Worm (Caenorhabditis elegans) whole organism, young adult: ENCODE measurements around the gene helq-1.

ENCODE experiments used
- B0035.1 ChIP-seq: sonication (generic microtip); optimal IDR thresholded peaks from 2 replicates; lab custom pipeline; 2016; ENCODE audit warnings: missing genetic modification characterization, mild to moderate bottlenecking, missing compliant biosample characterization, missing genotype, missing genetic modification reagents
- C17E4.6 ChIP-seq: fragments of 200-800 bp; sonication (Bioruptor generic); IDR thresholded peaks from 2 replicates; pipeline ENCODE4 v1.3.6; 2022; ENCODE audit warnings: missing genetic modification reagents, missing genetic modification characterization, missing compliant biosample characterization
- D2030.7 ChIP-seq: fragments of 200-800 bp; sonication (Bioruptor generic); IDR thresholded peaks from 2 replicates; pipeline ENCODE4 v1.3.6; 2022; ENCODE audit warnings: missing genetic modification reagents, missing genetic modification characterization, missing compliant biosample characterization
- F23B12.7 ChIP-seq: sonication (generic microtip); optimal IDR thresholded peaks from 2 replicates; lab custom pipeline; 2017; ENCODE audit warnings: missing genetic modification characterization, mild to moderate bottlenecking, missing compliant biosample characterization, antibody characterized with exemption, moderate library complexity; ENCODE audit not compliant: insufficient read depth
- F49E8.2 ChIP-seq: sonication (generic microtip); optimal IDR thresholded peaks from 3 replicates; lab custom pipeline; 2017; ENCODE audit warnings: missing genetic modification characterization, mild to moderate bottlenecking, missing compliant biosample characterization, antibody characterized with exemption, moderate library complexity; ENCODE audit not compliant: insufficient read depth
- F52B5.7 ChIP-seq: sonication (generic microtip); optimal IDR thresholded peaks from 2 replicates; lab custom pipeline; 2016; ENCODE audit warnings: mild to moderate bottlenecking, missing genetic modification characterization, missing compliant biosample characterization
- T07F8.4 ChIP-seq: sonication (generic microtip); optimal IDR thresholded peaks from 2 replicates; lab custom pipeline; 2016; ENCODE audit warnings: mild to moderate bottlenecking, missing genetic modification characterization, moderate library complexity, missing compliant biosample characterization
- T26A5.8 ChIP-seq: sonication (generic microtip); optimal IDR thresholded peaks from 2 replicates; lab custom pipeline; 2016; ENCODE audit warnings: missing genetic modification characterization, missing compliant biosample characterization
- Y56A3A.18 ChIP-seq: fragments of 200-800 bp; sonication (Bioruptor generic); IDR thresholded peaks from 2 replicates; pipeline ENCODE4 v1.3.6; 2022; ENCODE audit warnings: missing genetic modification reagents, missing genetic modification characterization, missing compliant biosample characterization
- akir-1 ChIP-seq: fragments of 200-800 bp; sonication (Bioruptor generic); optimal IDR thresholded peaks from 2 replicates; lab custom pipeline; 2018; ENCODE audit warnings: mild to moderate bottlenecking, missing genetic modification characterization, moderate library complexity, missing compliant biosample characterization
- atf-7 ChIP-seq: sonication (generic microtip); optimal IDR thresholded peaks from 2 replicates; lab custom pipeline; 2017; ENCODE audit warnings: mild to moderate bottlenecking, missing genetic modification characterization, missing compliant biosample characterization
- cebp-2 ChIP-seq: fragments of 200-800 bp; sonication (Bioruptor generic); IDR thresholded peaks from 2 replicates; pipeline ENCODE4 v1.3.6; 2022; ENCODE audit warnings: missing genetic modification characterization, missing compliant biosample characterization
- die-1 ChIP-seq: sonication (generic microtip); optimal IDR thresholded peaks from 2 replicates; lab custom pipeline; 2016; ENCODE audit warnings: missing genotype, mild to moderate bottlenecking, missing genetic modification characterization, missing compliant biosample characterization
- dpff-1 ChIP-seq: sonication (generic microtip); optimal IDR thresholded peaks from 2 replicates; lab custom pipeline; 2017; ENCODE audit warnings: mild to moderate bottlenecking, missing genetic modification characterization, missing compliant biosample characterization
- hlh-26 ChIP-seq: fragments of 200-800 bp; sonication (Bioruptor generic); conservative IDR thresholded peaks from 2 replicates; pipeline ENCODE4 v1.3.6; 2022; ENCODE audit warnings: missing genetic modification reagents, missing genetic modification characterization, missing compliant biosample characterization
- hmg-20 ChIP-seq: fragments of 200-800 bp; sonication (Bioruptor generic); IDR thresholded peaks from 2 replicates; pipeline ENCODE4 v1.3.6; 2022; ENCODE audit warnings: missing genetic modification reagents, missing genetic modification characterization, missing compliant biosample characterization
- hrde-1 ChIP-seq: sonication (generic microtip); optimal IDR thresholded peaks from 2 replicates; lab custom pipeline; 2016; ENCODE audit warnings: missing genetic modification characterization, mild to moderate bottlenecking, missing compliant biosample characterization, moderate library complexity, missing genotype, missing genetic modification reagents, borderline replicate concordance
- hsf-1 ChIP-seq: fragments of 200-800 bp; sonication (Bioruptor generic); IDR thresholded peaks from 2 replicates; pipeline ENCODE4 v1.3.6; 2022; ENCODE audit warnings: missing genetic modification reagents, missing genetic modification characterization, missing compliant biosample characterization
- let-526 ChIP-seq: fragments of 200-800 bp; sonication (Bioruptor generic); IDR thresholded peaks from 2 replicates; pipeline ENCODE4 v1.3.6; 2022; ENCODE audit warnings: missing genetic modification reagents, missing genetic modification characterization, missing compliant biosample characterization
- let-607 ChIP-seq, 2 experiments: fragments of 200-800 bp in 1 of 2; sonication (Bioruptor generic) in 1 of 2; sonication (generic microtip) in 1 of 2; optimal IDR thresholded peaks; 2 replicates each; lab custom pipeline; 2016 to 2018; ENCODE audit warnings: mild to moderate bottlenecking in 2 of 2, missing compliant biosample characterization in 2 of 2, missing genetic modification characterization in 2 of 2, moderate library complexity in 2 of 2, missing genotype in 1 of 2
- lin-40 ChIP-seq: sonication (generic microtip); optimal IDR thresholded peaks from 2 replicates; lab custom pipeline; 2016; ENCODE audit warnings: missing genetic modification characterization, mild to moderate bottlenecking, missing compliant biosample characterization, missing genotype, missing genetic modification reagents
- lsy-27 ChIP-seq: sonication (generic microtip); optimal IDR thresholded peaks from 2 replicates; lab custom pipeline; 2017; ENCODE audit warnings: missing genetic modification characterization, mild to moderate bottlenecking, missing compliant biosample characterization, antibody characterized with exemption, missing genotype, borderline replicate concordance; ENCODE audit not compliant: insufficient read depth
- nhr-120 ChIP-seq: fragments of 200-800 bp; sonication (Bioruptor generic); IDR thresholded peaks from 2 replicates; pipeline ENCODE4 v1.3.6; 2022; ENCODE audit warnings: missing genetic modification characterization, missing compliant biosample characterization
- nhr-179 ChIP-seq: sonication (generic microtip); optimal IDR thresholded peaks from 2 replicates; lab custom pipeline; 2016; ENCODE audit warnings: mild to moderate bottlenecking, missing genetic modification characterization, missing compliant biosample characterization
- nhr-27 ChIP-seq: fragments of 200-800 bp; sonication (Bioruptor generic); optimal IDR thresholded peaks from 2 replicates; lab custom pipeline; 2018; ENCODE audit warnings: mild to moderate bottlenecking, missing genetic modification characterization, moderate library complexity, missing compliant biosample characterization
- nhr-80 ChIP-seq: sonication (generic microtip); optimal IDR thresholded peaks from 2 replicates; lab custom pipeline; 2016; ENCODE audit warnings: missing genetic modification characterization, missing compliant biosample characterization
- nhr-90 ChIP-seq: sonication (generic microtip); optimal IDR thresholded peaks from 2 replicates; lab custom pipeline; 2016; ENCODE audit warnings: missing genotype, mild to moderate bottlenecking, missing genetic modification characterization, missing compliant biosample characterization
- snpc-1.3 ChIP-seq: sonication (generic microtip); optimal IDR thresholded peaks from 2 replicates; lab custom pipeline; 2017; ENCODE audit warnings: missing genetic modification characterization, mild to moderate bottlenecking, missing compliant biosample characterization, antibody characterized with exemption, moderate library complexity, missing genotype, missing genetic modification reagents; ENCODE audit not compliant: insufficient read depth
- sptf-2 ChIP-seq: fragments of 200-800 bp; sonication (Bioruptor generic); optimal IDR thresholded peaks from 2 replicates; lab custom pipeline; 2018; ENCODE audit warnings: mild to moderate bottlenecking, missing genetic modification characterization, missing compliant biosample characterization
- xnd-1 ChIP-seq: sonication (generic microtip); optimal IDR thresholded peaks from 2 replicates; lab custom pipeline; 2016; ENCODE audit warnings: missing genotype, missing genetic modification reagents, missing genetic modification characterization, missing compliant biosample characterization
- ztf-18 ChIP-seq: sonication (generic microtip); optimal IDR thresholded peaks from 2 replicates; lab custom pipeline; 2016; ENCODE audit warnings: missing genotype, mild to moderate bottlenecking, missing genetic modification characterization, missing compliant biosample characterization
- ztf-3 ChIP-seq: fragments of 200-800 bp; sonication (Bioruptor generic); optimal IDR thresholded peaks from 2 replicates; lab custom pipeline; 2018; ENCODE audit warnings: mild to moderate bottlenecking, missing genetic modification characterization, missing compliant biosample characterization

The helq-1 gene

ce11 chrIII:547709-548108 is 39.2 kb downstream of the helq-1 start:
- TF ChIP-seq snpc-1.3 (tag; lab: Kevin White, UChicago) (no peak), xnd-1 (no peak), nhr-179 (tag; lab: Kevin White, UChicago) (no peak), lsy-27 (tag; lab: Kevin White, UChicago) (no peak), Y56A3A.18 (GFP tag; lab: Robert Waterston, UW) (no peak)

- no peak for TF ChIP-seq F23B12.7
- TF ChIP-seq akir-1 (GFP tag; lab: Kevin White, UChicago): no peak
- no peak for TF ChIP-seq dpff-1 (tag; lab: Kevin White, UChicago)
- no peak for TF ChIP-seq hlh-26 (GFP tag; lab: Robert Waterston, UW)
- TF ChIP-seq C17E4.6 (GFP tag; lab: Robert Waterston, UW): no peak
- TF ChIP-seq F49E8.2 (tag; lab: Kevin White, UChicago): no peak
- no peak for TF ChIP-seq cebp-2 (GFP tag; lab: Robert Waterston, UW)
- no peak for TF ChIP-seq F52B5.7
- TF ChIP-seq nhr-90: no peak
- TF ChIP-seq hrde-1 (tag; lab: Kevin White, UChicago): no peak
- no peak for TF ChIP-seq hsf-1 (GFP tag; lab: Robert Waterston, UW)
- TF ChIP-seq ztf-18 (tag; lab: Kevin White, UChicago): no peak
- TF ChIP-seq ztf-3: no peak
- no peak for TF ChIP-seq sptf-2 (GFP tag; lab: Kevin White, UChicago)
Observed at ce11 chrIII:541766-542165, 45.1 kb downstream of the helq-1 start, which contains the start of gene T22F7.1. Gene T22F7.1, plus strand, starts transcription at chrIII:542066.

- TF ChIP-seq die-1 (no peak), cebp-2 (GFP tag; lab: Robert Waterston, UW) (no peak), let-526 (no peak), nhr-27 (tag; lab: Kevin White, UChicago) (no peak), nhr-120 (GFP tag; lab: Robert Waterston, UW) (no peak), hmg-20 (GFP tag; lab: Robert Waterston, UW) (no peak), let-607 (tag; optimal IDR thresholded peaks at IDR 0.05; lab: Kevin White, UChicago) (no peak), B0035.1 (tag; lab: Kevin White, UChicago) (no peak), nhr-80 (no peak), atf-7 (tag; lab: Kevin White, UChicago) (no peak), lin-40 (tag; lab: Kevin White, UChicago) (no peak), T26A5.8 (tag; lab: Kevin White, UChicago) (no peak), hrde-1 (tag; lab: Kevin White, UChicago) (no peak), T07F8.4 (tag; lab: Kevin White, UChicago) (no peak)
- TF ChIP-seq, all 124 proteins: peak for 0
Observed at ce11 chrIII:537054-537453, 49.9 kb downstream of the helq-1 start.

- TF ChIP-seq D2030.7 (GFP tag; lab: Robert Waterston, UW) (peak; percentile 40), ztf-18 (tag; lab: Kevin White, UChicago) (peak; percentile 71)
Observed at ce11 chrIII:536297-536696, 50.6 kb downstream of the helq-1 start.
